Worm (Caenorhabditis elegans) whole organism, L1 larva: ENCODE data around the gene C05B5.12.

ENCODE experiments used
- C34B4.2 ChIP-seq: sonication (generic microtip); optimal IDR thresholded peaks from 2 replicates; lab custom pipeline; 2017; ENCODE audit warnings: mild to moderate bottlenecking, missing genetic modification characterization, missing compliant biosample characterization
- ceh-82 ChIP-seq, 3 experiments: fragments of 150-350 bp in 1 of 3; sonication (generic microtip) in 2 of 3; optimal IDR thresholded peaks; 2 replicates each; lab custom pipeline; 2014 to 2017; ENCODE audit warnings: missing biosample characterization in 3 of 3, missing genetic modification characterization in 3 of 3
- ceh-90 ChIP-seq: sonication (generic microtip); optimal IDR thresholded peaks from 2 replicates; lab custom pipeline; 2016; ENCODE audit warnings: missing genetic modification characterization, missing compliant biosample characterization
- ces-1 ChIP-seq: fragments of 150-350 bp; optimal IDR thresholded peaks from 2 replicates; lab custom pipeline; 2014; ENCODE audit warnings: missing biosample characterization, missing genetic modification reagents, missing genetic modification characterization
- dpl-1 ChIP-seq, 3 experiments: fragments of 150-350 bp in 2 of 3; sonication (generic microtip) in 1 of 3; optimal IDR thresholded peaks; 2 replicates each; lab custom pipeline; 2014 to 2017; ENCODE audit warnings: missing biosample characterization in 3 of 3, missing genetic modification characterization in 3 of 3, missing genetic modification reagents in 3 of 3
- efl-1 ChIP-seq, 4 experiments: fragments of 150-350 bp; optimal IDR thresholded peaks in 3 of 4; peaks in 1 of 4; 1 replicate in 1 of 4; 2 replicates in 3 of 4; lab custom pipeline; 2014; ENCODE audit warnings: missing biosample characterization in 2 of 4, missing genetic modification characterization in 2 of 4, missing genetic modification reagents in 2 of 4
- mep-1 ChIP-seq: fragments of 150-350 bp; optimal IDR thresholded peaks from 2 replicates; lab custom pipeline; 2014; ENCODE audit warnings: missing biosample characterization, missing genetic modification characterization
- nhr-28 ChIP-seq: fragments of 150-350 bp; optimal IDR thresholded peaks from 2 replicates; lab custom pipeline; 2014; ENCODE audit warnings: missing biosample characterization, missing genetic modification characterization
- sox-4 ChIP-seq: sonication (generic microtip); optimal IDR thresholded peaks from 2 replicates; lab custom pipeline; 2016; ENCODE audit warnings: missing genetic modification characterization, missing compliant biosample characterization
- ztf-11 ChIP-seq, 2 experiments: sonication (generic microtip); optimal IDR thresholded peaks; 2 replicates each; lab custom pipeline; 2016 to 2017; ENCODE audit warnings: missing genetic modification characterization in 2 of 2, missing biosample characterization in 1 of 2, missing compliant biosample characterization in 1 of 2

- TF ChIP-seq C34B4.2 (tag; lab: Kevin White, UChicago) = no peak
- TF ChIP-seq dpl-1 (GFP tag; optimal IDR thresholded peaks at IDR 0.05; lab: Kevin White, UChicago) = no peak
- no peak for TF ChIP-seq ceh-82 (tag; optimal IDR thresholded peaks at IDR 0.05; lab: Kevin White, UChicago)
- TF ChIP-seq ces-1 = no peak
- TF ChIP-seq ztf-11 (tag; optimal IDR thresholded peaks at IDR 0.05; lab: Kevin White, UChicago) = no peak
- no peak for TF ChIP-seq mep-1 (tag; lab: Kevin White, UChicago)
- no peak for TF ChIP-seq nhr-28
- TF ChIP-seq efl-1 (optimal IDR thresholded peaks at IDR 0.05; lab: Kevin White, UChicago) = no peak
- TF ChIP-seq efl-1 (GFP tag; optimal IDR thresholded peaks at IDR 0.05 in 1 of 2; lab: Kevin White, UChicago) = no peak
- TF ChIP-seq sox-4 (tag; lab: Kevin White, UChicago) = no peak
- no peak for TF ChIP-seq ceh-90 (tag; lab: Kevin White, UChicago)
These were observed 38.8 kb downstream of the C05B5.12 start, which contains the start of gene ins-22 for ce11 chrIII:10025989-10026388.
